Fruit fly (Drosophila melanogaster): Measurements from ENCODE around the gene tant.

- TF ChIP-seq Oaz (GFP tag; IDR thresholded peaks at IDR 0.05) (no peak), CG11247 (GFP tag; IDR thresholded peaks at IDR 0.05) (no peak), Lpt (GFP tag; optimal IDR thresholded peaks at IDR 0.05) (no peak), CG11093 (GFP tag; IDR thresholded peaks at IDR 0.05) (no peak), CG6683 (GFP tag; optimal IDR thresholded peaks at IDR 0.05) (no peak), CG2875 (GFP tag; optimal IDR thresholded peaks at IDR 0.05) (no peak), ro (GFP tag; IDR thresholded peaks at IDR 0.05) (no peak), CG17328 (GFP tag; IDR thresholded peaks at IDR 0.05) (no peak)
Measured at dm6 chr3L:6034916-6035315, 20.0 kb upstream of the tant start, which contains the start of gene yip7.

Measured in whole organism, embryonic.